Fruit fly (Drosophila melanogaster) ovary, adult (tissue): Measurements from ENCODE around the gene Ugt301D1.
A peak's percentile ranks its signal among the peaks of the same experiment; 100 is the strongest.

Experiments
- CG17801 ChIP-seq: fragments of 200-800 bp; optimal IDR thresholded peaks from 2 replicates; lab custom pipeline; 2019; ENCODE audit warnings: missing biosample characterization, mild to moderate bottlenecking, missing genetic modification characterization, moderate library complexity; ENCODE audit not compliant: partially characterized antibody

Gene Ugt301D1

dm6 chr2L:18509181-18509580, at the start of gene Ugt301D1:
TSS of gene Ugt301D1 (plus strand) at chr2L:18509560.
- TF ChIP-seq CG17801 (GFP tag; lab: Kevin White, UChicago), result no peak

- no peak for TF ChIP-seq CG17801 (GFP tag; lab: Kevin White, UChicago)
Observed at dm6 chr2L:18459698-18460348, 49.5 kb upstream of the Ugt301D1 start.

- TF ChIP-seq CG17801 (GFP tag; lab: Kevin White, UChicago), result no peak
Observed at dm6 chr2L:18463610-18464009, 45.8 kb upstream of the Ugt301D1 start.

- no peak for TF ChIP-seq CG17801 (GFP tag; lab: Kevin White, UChicago)
Observed at dm6 chr2L:18464116-18464530, 45.2 kb upstream of the Ugt301D1 start.

DNA sequence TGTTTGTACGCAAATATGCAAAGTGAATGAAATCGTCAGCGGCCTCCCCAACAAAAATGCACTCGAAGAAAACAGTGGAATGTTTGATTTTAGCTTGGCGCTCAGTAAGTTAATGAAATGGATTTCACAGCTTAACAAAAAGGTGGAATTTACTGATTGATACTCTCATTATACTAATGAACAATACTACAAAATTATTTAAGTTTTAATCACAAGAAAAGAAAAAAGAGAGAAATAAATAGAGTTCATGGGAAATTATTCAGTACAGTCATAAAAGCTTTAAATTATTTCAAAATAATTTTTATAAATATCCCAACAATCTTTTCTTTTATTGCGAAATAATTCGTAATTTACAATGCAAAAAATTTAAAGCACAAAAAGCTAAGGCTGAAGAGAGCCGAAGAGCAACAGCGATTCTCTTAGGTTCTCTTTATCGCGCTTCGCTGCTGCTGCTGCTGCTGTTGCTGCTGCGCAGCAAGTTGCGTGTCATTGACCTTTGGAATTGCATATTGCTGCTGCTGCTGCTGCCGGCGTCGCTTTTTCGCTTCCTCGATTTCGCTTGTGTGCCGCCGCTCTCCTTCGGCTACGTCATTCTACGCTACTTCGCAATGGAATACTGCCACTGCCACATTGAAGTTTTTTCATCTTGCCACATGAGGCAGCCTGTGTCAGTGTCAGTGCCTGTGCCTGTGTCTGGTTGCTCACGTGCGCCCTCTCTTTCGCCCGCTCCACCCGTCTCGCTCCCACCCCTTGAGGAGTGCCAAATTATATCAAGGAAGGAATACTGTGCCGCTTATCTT, 43.8 kb upstream of the Ugt301D1 start:
- TF ChIP-seq CG17801 (GFP tag; lab: Kevin White, UChicago), result no peak

- TF ChIP-seq CG17801 (GFP tag; lab: Kevin White, UChicago), result no peak
Observed at dm6 chr2L:18466202-18466591, 43.2 kb upstream of the Ugt301D1 start.

DNA sequence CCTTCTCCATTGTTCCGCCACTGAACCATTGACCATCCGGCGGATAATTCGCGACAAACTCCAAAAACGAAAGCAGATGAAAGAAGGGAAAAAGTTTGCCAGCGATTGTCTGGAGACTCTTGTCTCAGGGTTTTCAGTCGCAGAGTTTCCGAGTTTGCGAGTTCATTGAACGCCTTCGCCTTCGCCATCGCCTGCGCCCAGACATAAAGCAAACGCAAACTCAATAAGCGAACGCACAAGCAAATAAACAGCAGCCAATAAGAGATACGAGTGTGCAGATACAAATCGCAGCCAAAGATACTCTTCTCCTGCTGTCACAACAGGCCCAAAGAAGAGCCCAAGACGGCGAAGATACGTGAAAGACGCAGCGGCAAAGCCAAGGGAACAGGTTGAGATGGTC, 42.7 kb upstream of the Ugt301D1 start:
- TF ChIP-seq CG17801 (GFP tag; lab: Kevin White, UChicago), result no peak

dm6 chr2L:18467464-18467863, 41.9 kb upstream of the Ugt301D1 start:
- no peak for TF ChIP-seq CG17801 (GFP tag; lab: Kevin White, UChicago)

DNA sequence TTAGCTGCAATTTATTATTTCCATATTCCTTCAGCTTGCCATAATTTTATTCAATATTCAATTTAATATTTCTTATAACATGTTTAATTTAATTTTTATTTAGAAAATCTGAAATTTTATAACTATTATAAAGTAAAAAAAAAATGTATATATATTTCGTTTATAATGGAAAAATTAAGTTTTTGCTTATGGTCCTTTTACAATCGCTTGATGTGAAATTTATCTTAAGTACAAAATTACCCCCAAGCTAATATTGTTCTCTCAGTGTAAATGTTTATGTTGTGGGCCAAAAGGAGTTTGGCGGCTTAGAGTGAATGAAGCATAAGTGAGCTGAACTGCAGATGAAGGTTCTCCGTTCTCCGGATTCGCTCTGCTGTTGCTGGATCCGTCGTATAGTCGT, 41.4 kb upstream of the Ugt301D1 start:
- TF ChIP-seq CG17801 (GFP tag; lab: Kevin White, UChicago), result no peak

- no peak for TF ChIP-seq CG17801 (GFP tag; lab: Kevin White, UChicago)
Observed at dm6 chr2L:18468607-18469015, 40.7 kb upstream of the Ugt301D1 start.

DNA sequence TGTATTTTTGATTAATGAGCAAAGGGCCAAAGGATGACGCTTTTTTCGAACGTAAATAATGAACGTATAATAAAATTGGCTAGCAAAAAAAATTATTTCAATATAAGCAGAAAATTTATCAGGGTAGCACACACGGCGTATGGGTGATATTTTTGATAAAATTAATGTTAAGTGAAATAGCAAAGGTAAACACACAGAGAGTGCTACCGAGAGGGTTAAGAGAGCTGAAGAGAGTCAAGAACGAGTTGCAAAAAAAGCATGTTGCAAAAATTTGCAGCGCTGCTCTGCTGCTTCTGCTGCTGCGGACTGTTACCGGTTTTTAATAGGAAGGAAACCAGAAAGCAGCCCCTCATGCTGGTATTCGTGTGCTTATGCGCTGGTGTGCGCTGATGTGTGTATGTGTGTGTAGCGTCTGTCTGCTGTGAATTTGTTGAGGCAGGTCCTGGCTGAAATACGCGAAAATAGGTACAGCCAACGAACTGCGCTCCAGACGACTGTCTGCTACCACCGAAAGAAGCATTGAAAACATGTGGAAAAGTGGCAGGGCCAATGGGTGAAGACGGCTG, 39.7 kb upstream of the Ugt301D1 start:
- no peak for TF ChIP-seq CG17801 (GFP tag; lab: Kevin White, UChicago)

- peak; percentile 95 for TF ChIP-seq CG17801 (GFP tag; lab: Kevin White, UChicago)
Observed at dm6 chr2L:18477455-18477854, 31.9 kb upstream of the Ugt301D1 start.

DNA sequence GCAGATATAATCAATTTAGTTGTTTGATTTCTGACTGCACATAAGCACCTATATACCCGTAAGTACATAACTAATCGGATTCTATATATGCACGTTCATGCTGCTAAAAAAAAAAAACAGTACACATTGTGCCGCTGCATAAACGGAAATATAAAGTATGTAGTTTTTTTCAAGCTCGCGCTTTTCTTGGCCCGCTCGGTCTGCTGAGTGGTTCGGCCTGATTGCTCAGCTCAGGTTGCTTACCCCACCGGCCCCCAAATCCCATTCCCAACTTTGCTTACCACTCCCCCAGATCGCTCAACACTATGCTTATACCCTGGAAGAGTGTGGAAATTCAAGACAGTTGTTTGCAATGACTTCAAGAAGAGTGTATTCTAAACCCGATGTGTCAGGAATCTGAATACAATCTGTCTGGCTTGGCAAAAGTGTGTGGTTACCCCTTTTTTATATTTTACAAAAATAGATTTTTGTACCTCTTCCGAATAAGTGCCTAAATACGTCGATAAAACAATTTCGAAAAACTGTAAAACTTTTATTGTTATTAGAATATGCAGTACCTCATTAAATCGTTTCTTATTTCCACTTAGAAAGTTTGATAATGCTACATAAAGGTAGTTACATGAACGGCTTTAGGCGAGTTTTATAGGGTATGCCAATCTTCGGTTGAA, 30.7 kb upstream of the Ugt301D1 start:
- no peak for TF ChIP-seq CG17801 (GFP tag; lab: Kevin White, UChicago)

DNA sequence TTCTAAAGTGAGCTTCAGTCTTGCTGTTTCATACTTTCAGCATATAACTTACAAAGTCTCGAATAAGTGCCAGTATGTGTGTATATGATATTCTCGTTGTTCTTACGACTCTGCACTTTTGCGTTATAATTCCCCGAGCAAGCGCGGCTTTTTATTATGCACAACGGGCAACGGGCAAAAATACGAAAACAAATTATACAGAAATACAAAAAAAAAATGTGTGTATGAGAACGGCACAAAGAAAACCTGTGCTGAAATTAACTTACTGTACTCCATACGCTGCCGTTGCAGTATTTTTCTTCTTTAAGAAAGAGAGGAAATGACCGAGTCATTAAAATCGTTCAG, 30.2 kb upstream of the Ugt301D1 start:
- no peak for TF ChIP-seq CG17801 (GFP tag; lab: Kevin White, UChicago)

DNA sequence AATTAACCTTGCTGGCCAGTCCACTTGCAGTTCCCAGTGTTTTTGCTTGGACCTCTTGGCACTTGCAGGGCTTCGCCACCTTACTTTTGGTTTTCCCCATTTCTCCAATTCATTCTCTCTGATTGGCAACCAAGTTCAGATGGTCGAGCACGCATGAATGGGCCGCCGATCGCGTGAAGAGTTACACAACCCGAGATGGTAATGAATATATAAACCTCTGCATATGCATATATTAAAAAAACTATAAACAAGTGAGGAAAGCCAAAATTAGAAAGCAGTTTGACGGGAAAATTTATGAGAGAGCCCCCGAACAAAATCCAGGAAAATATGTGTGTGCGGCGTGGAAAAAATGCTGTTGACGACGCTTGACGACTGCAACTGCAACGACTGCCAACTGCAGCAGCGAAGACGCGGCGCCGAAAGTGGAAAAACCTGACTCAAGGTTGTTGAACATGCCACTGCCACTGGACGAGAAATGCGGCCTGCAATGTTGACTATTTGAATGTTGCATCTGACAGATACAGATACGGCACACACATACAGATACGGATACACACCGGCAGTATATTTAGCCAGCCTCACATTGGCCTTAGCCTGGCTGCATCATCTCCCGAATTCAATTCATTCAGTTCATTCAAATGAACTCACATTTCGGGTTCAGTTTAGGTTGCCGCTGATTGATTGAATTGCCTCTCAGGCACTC, 28.9 kb upstream of the Ugt301D1 start:
- no peak for TF ChIP-seq CG17801 (GFP tag; lab: Kevin White, UChicago)
